Worm (Caenorhabditis elegans): ENCODE measurements around the gene Y75B12B.10.
"Not testable (repeated sequence)": the region's sequence is repeated elsewhere in the genome, so short reads cannot be mapped to it uniquely, and the experiment has no call there.

Gene Y75B12B.10

ce11 chrV:15240215-15240614, 40.3 kb downstream of the Y75B12B.10 start, which contains the start of gene srw-11:
TSS of gene srw-11 (minus strand) at chrV:15240315.
- TF ChIP-seq madf-8 (GFP tag; conservative IDR thresholded peaks at IDR 0.05) (no peak), snpc-4 (GFP tag; optimal IDR thresholded peaks at IDR 0.05) (no peak), snpc-4 (tag; optimal IDR thresholded peaks at IDR 0.05) (no peak), zfh-2 (GFP tag; conservative IDR thresholded peaks at IDR 0.05) (no peak), Y53G8AR.9 (GFP tag; conservative IDR thresholded peaks at IDR 0.05) (no peak), let-526 (GFP tag; IDR thresholded peaks at IDR 0.05) (no peak), rec-8 (tag; optimal IDR thresholded peaks at IDR 0.05) (no peak), ama-1 (optimal IDR thresholded peaks at IDR 0.05) (no peak), ama-1 (GFP tag; optimal IDR thresholded peaks at IDR 0.05) (no peak), ekl-4 (GFP tag; IDR thresholded peaks at IDR 0.05) (no peak), ztf-6 (GFP tag; IDR thresholded peaks at IDR 0.05) (no peak), lir-1 (GFP tag; conservative IDR thresholded peaks at IDR 0.05) (no peak), F57A8.1 (GFP tag; optimal IDR thresholded peaks at IDR 0.05) (no peak), madf-10 (tag; optimal IDR thresholded peaks at IDR 0.05) (no peak), F37B4.10 (GFP tag; IDR thresholded peaks at IDR 0.05) (no peak), sdz-38 (tag; optimal IDR thresholded peaks at IDR 0.05) (no peak), madf-6 (GFP tag; IDR thresholded peaks at IDR 0.05) (no peak), nfya-1 (tag; optimal IDR thresholded peaks at IDR 0.05; ENCODE audit: borderline replicate concordance, insufficient read depth) (no peak), F49E8.2 (tag; optimal IDR thresholded peaks at IDR 0.05; ENCODE audit: insufficient read depth) (no peak), madf-3 (GFP tag; IDR thresholded peaks at IDR 0.05) (no peak), K11D2.4 (GFP tag; IDR thresholded peaks at IDR 0.05) (no peak)

- TF ChIP-seq ceh-40 (GFP tag; IDR thresholded peaks at IDR 0.05): no peak
- no peak for TF ChIP-seq nhr-90 (tag; optimal IDR thresholded peaks at IDR 0.05)
- TF ChIP-seq cebp-2 (GFP tag; IDR thresholded peaks at IDR 0.05): no peak
- TF ChIP-seq rcor-1 (GFP tag; IDR thresholded peaks at IDR 0.05): no peak
- no peak for TF ChIP-seq F52B5.7 (tag; optimal IDR thresholded peaks at IDR 0.05)
- TF ChIP-seq repo-1 (tag; optimal IDR thresholded peaks at IDR 0.05): no peak
- no peak for TF ChIP-seq dox-1 (GFP tag; IDR thresholded peaks at IDR 0.05)
- no peak for TF ChIP-seq aptf-3 (GFP tag; IDR thresholded peaks at IDR 0.05)
- no peak for TF ChIP-seq F57A8.1 (GFP tag; optimal IDR thresholded peaks at IDR 0.05)
- no peak for TF ChIP-seq ceh-27 (GFP tag; optimal IDR thresholded peaks at IDR 0.05)
- no peak for TF ChIP-seq B0261.1 (tag; optimal IDR thresholded peaks at IDR 0.05)
- TF ChIP-seq dpff-1 (tag; optimal IDR thresholded peaks at IDR 0.05): no peak
- TF ChIP-seq ama-1 (optimal IDR thresholded peaks at IDR 0.05): no peak
- no peak for TF ChIP-seq ama-1 (GFP tag; optimal IDR thresholded peaks at IDR 0.05)
These were observed 41.4 kb downstream of the Y75B12B.10 start, which contains the start of gene chil-12 for ce11 chrV:15241259-15241658. TSS of gene chil-12 (plus strand) at chrV:15241559.

- TF ChIP-seq nhr-90 (tag; optimal IDR thresholded peaks at IDR 0.05) (no peak), nfya-2 (GFP tag; IDR thresholded peaks at IDR 0.05) (no peak), Y95B8A.8 (GFP tag; IDR thresholded peaks at IDR 0.05) (no peak)
These were observed 44.6 kb downstream of the Y75B12B.10 start, which contains the start of gene kin-30 for ce11 chrV:15244456-15244855. TSS of gene kin-30 (plus strand) at chrV:15244756.

ce11 chrV:15250304-15250703, 50.4 kb downstream of the Y75B12B.10 start, which contains the start of gene srd-28:
TSS of gene srd-28 (plus strand) at chrV:15250604.
- TF ChIP-seq egl-44 (GFP tag; IDR thresholded peaks at IDR 0.05); sea-2 (GFP tag; IDR thresholded peaks at IDR 0.05); akir-1 (GFP tag; optimal IDR thresholded peaks at IDR 0.05): not testable (repeated sequence)

Measured in whole organism, young adult.